Fruit fly (Drosophila melanogaster) whole organism, adult: Measurements from ENCODE around the gene CG5273.

Source experiments
- CG11617 ChIP-seq: fragments of 200-800 bp; sonication (Bioruptor generic); optimal IDR thresholded peaks from 2 replicates; lab custom pipeline; 2017; ENCODE audit warnings: mild to moderate bottlenecking, missing biosample characterization, missing genetic modification reagents, missing genetic modification characterization
- CG12768 ChIP-seq: fragments of 200-800 bp; sonication (Bioruptor generic); optimal IDR thresholded peaks from 2 replicates; lab custom pipeline; 2017; ENCODE audit warnings: missing biosample characterization, missing genetic modification characterization, mild to moderate bottlenecking, moderate library complexity, missing genetic modification reagents
- CG14711 ChIP-seq: fragments of 200-800 bp; sonication (Bioruptor generic); optimal IDR thresholded peaks from 2 replicates; lab custom pipeline; 2018; ENCODE audit warnings: missing biosample characterization, mild to moderate bottlenecking, missing genetic modification characterization, moderate library complexity
- CG1620 ChIP-seq: fragments of 200-800 bp; sonication (Bioruptor generic); optimal IDR thresholded peaks from 2 replicates; lab custom pipeline; 2016; ENCODE audit warnings: missing biosample characterization, missing genetic modification characterization
- CG33017 ChIP-seq: fragments of 200-800 bp; sonication (Bioruptor generic); optimal IDR thresholded peaks from 2 replicates; lab custom pipeline; 2018; ENCODE audit warnings: missing biosample characterization, mild to moderate bottlenecking, missing genetic modification characterization, moderate library complexity
- CG5204 ChIP-seq: fragments of 200-800 bp; sonication (Bioruptor generic); optimal IDR thresholded peaks from 2 replicates; lab custom pipeline; 2016; ENCODE audit warnings: missing biosample characterization, missing genetic modification characterization
- CG7045 ChIP-seq: fragments of 200-800 bp; sonication (Bioruptor generic); optimal IDR thresholded peaks from 2 replicates; lab custom pipeline; 2017; ENCODE audit warnings: missing biosample characterization, mild to moderate bottlenecking, missing genetic modification characterization
- CG7101 ChIP-seq: fragments of 200-800 bp; sonication (Bioruptor generic); optimal IDR thresholded peaks from 2 replicates; lab custom pipeline; 2018; ENCODE audit warnings: missing biosample characterization, mild to moderate bottlenecking, missing genetic modification characterization, moderate library complexity
- Clk ChIP-seq: fragments of 200-800 bp; sonication (Bioruptor generic); optimal IDR thresholded peaks from 2 replicates; lab custom pipeline; 2017; ENCODE audit warnings: missing biosample characterization, missing genetic modification characterization
- Crg-1 ChIP-seq: fragments of 200-800 bp; sonication (Bioruptor generic); optimal IDR thresholded peaks from 2 replicates; lab custom pipeline; 2016; ENCODE audit warnings: missing biosample characterization, missing genetic modification characterization
- Hr96 ChIP-seq: fragments of 200-800 bp; sonication (Bioruptor generic); optimal IDR thresholded peaks from 2 replicates; lab custom pipeline; 2016; ENCODE audit warnings: missing biosample characterization, missing genetic modification characterization
- Mnt ChIP-seq: fragments of 200-800 bp; sonication (Bioruptor generic); optimal IDR thresholded peaks from 2 replicates; lab custom pipeline; 2016; ENCODE audit warnings: missing biosample characterization, mild to moderate bottlenecking, missing genetic modification characterization
- bab1 ChIP-seq: fragments of 200-800 bp; sonication (Bioruptor generic); optimal IDR thresholded peaks from 3 replicates; lab custom pipeline; 2019; ENCODE audit warnings: missing biosample characterization, mild to moderate bottlenecking, missing genetic modification characterization, moderate library complexity
- cic ChIP-seq: fragments of 200-800 bp; sonication (Bioruptor generic); optimal IDR thresholded peaks from 2 replicates; lab custom pipeline; 2017; ENCODE audit warnings: missing biosample characterization, mild to moderate bottlenecking, missing genetic modification characterization, moderate library complexity
- cnc ChIP-seq, 2 experiments: fragments of >200 bp; optimal IDR thresholded peaks; 2 replicates each; lab custom pipeline; 2017
- kay ChIP-seq: fragments of 200-800 bp; sonication (Bioruptor generic); peaks from one replicate; lab custom pipeline; 2016; ENCODE audit warnings: missing biosample characterization, missing genetic modification characterization, borderline replicate concordance
- ovo ChIP-seq: fragments of 200-800 bp; sonication (Bioruptor generic); optimal IDR thresholded peaks from 2 replicates; lab custom pipeline; 2016; ENCODE audit warnings: missing biosample characterization, missing genetic modification characterization
- pad ChIP-seq: fragments of 200-800 bp; sonication (Bioruptor generic); optimal IDR thresholded peaks from 3 replicates; lab custom pipeline; 2017; ENCODE audit warnings: missing biosample characterization, missing genetic modification characterization, mild to moderate bottlenecking, moderate library complexity, missing genetic modification reagents
- tj ChIP-seq: fragments of 200-800 bp; sonication (Bioruptor generic); optimal IDR thresholded peaks from 3 replicates; lab custom pipeline; 2017; ENCODE audit warnings: missing biosample characterization, mild to moderate bottlenecking, missing genetic modification characterization, moderate library complexity
- toe ChIP-seq: fragments of 200-800 bp; sonication (Bioruptor generic); optimal IDR thresholded peaks from 2 replicates; lab custom pipeline; 2016; ENCODE audit warnings: missing biosample characterization, missing genetic modification characterization

The CG5273 gene

dm6 chrX:767928-768327 lies 8.5 kb downstream of the CG5273 start:
- TF ChIP-seq CG5204 (GFP tag; lab: Kevin White, UChicago) (no peak), CG7101 (peak; percentile 28)

dm6 chrX:768480-769123 lies 9.2 kb downstream of the CG5273 start:
- TF ChIP-seq bab1 (GFP tag; lab: Kevin White, UChicago), result no peak
- no peak for TF ChIP-seq pad
- TF ChIP-seq CG12768 (GFP tag; lab: Kevin White, UChicago), result no peak
- no peak for TF ChIP-seq CG5204 (GFP tag; lab: Kevin White, UChicago)
- TF ChIP-seq CG7101, result no peak

dm6 chrX:769639-770124 lies 10.3 kb downstream of the CG5273 start, which contains the start of gene fz3:
TSS of gene fz3 (plus strand) at chrX:769945.
- TF ChIP-seq tj (GFP tag; lab: Kevin White, UChicago) (peak; percentile 68), CG7101 (peak; percentile 22), Mnt (GFP tag; lab: Kevin White, UChicago) (peak; percentile 44), CG33017 (tag; lab: Kevin White, UChicago) (no peak), kay (GFP tag; lab: Kevin White, UChicago) (no peak), pad (peak; percentile 25), bab1 (GFP tag; lab: Kevin White, UChicago) (peak; percentile 69), Hr96 (GFP tag; lab: Kevin White, UChicago) (peak; percentile 32), cic (GFP tag; lab: Kevin White, UChicago) (no peak), CG14711 (peak; percentile 19)

dm6 chrX:771431-772064 lies 12.2 kb downstream of the CG5273 start:
- TF ChIP-seq tj (GFP tag; lab: Kevin White, UChicago) (no peak), Crg-1 (GFP tag; lab: Kevin White, UChicago) (no peak), ovo (GFP tag; lab: Kevin White, UChicago) (no peak), CG7101 (no peak), Hr96 (GFP tag; lab: Kevin White, UChicago) (no peak), pad (no peak), CG5204 (GFP tag; lab: Kevin White, UChicago) (no peak), CG14711 (no peak), Mnt (GFP tag; lab: Kevin White, UChicago) (no peak), bab1 (GFP tag; lab: Kevin White, UChicago) (no peak), CG1620 (no peak), cic (GFP tag; lab: Kevin White, UChicago) (no peak), toe (GFP tag; lab: Kevin White, UChicago) (no peak), CG7045 (GFP tag; lab: Kevin White, UChicago) (no peak), CG11617 (GFP tag; lab: Kevin White, UChicago) (no peak), CG12768 (GFP tag; lab: Kevin White, UChicago) (no peak), cnc (optimal IDR thresholded peaks at IDR 0.05; lab: Kevin White, UChicago) (no peak), kay (GFP tag; lab: Kevin White, UChicago) (no peak)

- TF ChIP-seq Crg-1 (GFP tag; lab: Kevin White, UChicago), result no peak
- no peak for TF ChIP-seq CG12768 (GFP tag; lab: Kevin White, UChicago)
Observed at dm6 chrX:772305-772986, 13.1 kb downstream of the CG5273 start.

dm6 chrX:774160-774700 lies 14.8 kb downstream of the CG5273 start:
- TF ChIP-seq CG11617 (GFP tag; lab: Kevin White, UChicago) (no peak), cic (GFP tag; lab: Kevin White, UChicago) (no peak), CG5204 (GFP tag; lab: Kevin White, UChicago) (no peak), Clk (GFP tag; lab: Kevin White, UChicago) (no peak), Mnt (GFP tag; lab: Kevin White, UChicago) (no peak), CG7101 (no peak), CG1620 (no peak), Hr96 (GFP tag; lab: Kevin White, UChicago) (no peak), CG12768 (GFP tag; lab: Kevin White, UChicago) (no peak), kay (GFP tag; lab: Kevin White, UChicago) (no peak), pad (no peak), tj (GFP tag; lab: Kevin White, UChicago) (no peak)
